Fruit fly (Drosophila melanogaster): ENCODE results near the gene CG14634.

DNA sequence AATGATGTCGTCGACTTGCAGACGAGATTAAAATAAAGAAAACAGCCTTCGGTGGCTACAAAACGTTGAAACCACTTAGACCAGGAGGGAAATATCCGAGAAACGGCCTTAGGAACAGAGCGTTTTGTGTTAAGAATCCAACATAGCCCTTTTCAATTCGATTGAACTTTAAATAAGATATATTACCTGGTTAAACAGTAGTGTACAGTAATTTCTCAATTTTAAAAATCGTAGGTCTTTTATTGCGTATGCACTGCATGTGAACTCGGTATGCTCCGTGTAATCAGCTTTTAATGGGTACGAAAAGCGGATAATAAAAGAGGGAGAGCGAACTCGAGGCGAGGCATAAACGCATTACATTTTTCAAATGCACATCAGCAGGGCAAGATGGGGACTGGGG is 24.4 kb upstream of the CG14634 start:
- TF ChIP-seq CG2129 (GFP tag; IDR thresholded peaks at IDR 0.05; ENCODE audit: partially characterized antibody) (no peak), Hr51 (GFP tag; optimal IDR thresholded peaks at IDR 0.05) (no peak), Abd-B (GFP tag; optimal IDR thresholded peaks at IDR 0.05) (no peak), scrt (GFP tag; optimal IDR thresholded peaks at IDR 0.05) (no peak), chif (GFP tag; optimal IDR thresholded peaks at IDR 0.05) (no peak), CG3838 (GFP tag; optimal IDR thresholded peaks at IDR 0.05) (no peak), CHES-1-like (GFP tag; optimal IDR thresholded peaks at IDR 0.05) (no peak), lov (optimal IDR thresholded peaks at IDR 0.05) (no peak), lov (GFP tag; IDR thresholded peaks at IDR 0.05) (no peak), CG7963 (GFP tag; IDR thresholded peaks at IDR 0.05; ENCODE audit: partially characterized antibody) (no peak), PHDP (tag; optimal IDR thresholded peaks at IDR 0.05) (no peak), Hmr (GFP tag; optimal IDR thresholded peaks at IDR 0.05) (no peak), psq (GFP tag; optimal IDR thresholded peaks at IDR 0.05) (no peak), row (GFP tag; IDR thresholded peaks at IDR 0.05) (peak; percentile 19; the same call in 1 of the 3 replicates)
